Fruit fly (Drosophila melanogaster) whole organism, embryonic: ENCODE results near the gene CG32280.

ENCODE experiments used
- B-H1 ChIP-seq: fragments of 200-800 bp; sonication (Bioruptor generic); IDR thresholded peaks from 3 replicates; pipeline ENCODE4 v1.3.6; 2022; ENCODE audit warnings: missing biosample characterization, missing genetic modification characterization
- CG10366 ChIP-seq: fragments of 200-800 bp; sonication (Bioruptor generic); IDR thresholded peaks from 2 replicates; pipeline ENCODE4 v1.3.6; 2022; ENCODE audit warnings: missing biosample characterization, missing genetic modification characterization
- CG11085 ChIP-seq: fragments of 200-800 bp; sonication (Bioruptor generic); IDR thresholded peaks from 2 replicates; pipeline ENCODE4 v1.3.6; 2022; ENCODE audit warnings: missing biosample characterization, missing genetic modification characterization
- CG11398 ChIP-seq: fragments of 200-800 bp; sonication (Bioruptor generic); optimal IDR thresholded peaks from 2 replicates; lab custom pipeline; 2016; ENCODE audit warnings: missing biosample characterization, missing genetic modification characterization
- CG12219 ChIP-seq: fragments of 200-800 bp; sonication (Bioruptor generic); optimal IDR thresholded peaks from 3 replicates; lab custom pipeline; 2018; ENCODE audit warnings: missing biosample characterization, mild to moderate bottlenecking, missing genetic modification characterization
- CG17186 ChIP-seq: fragments of 200-800 bp; sonication (Bioruptor generic); optimal IDR thresholded peaks from 3 replicates; lab custom pipeline; 2017; ENCODE audit warnings: missing biosample characterization, missing genetic modification reagents, missing genetic modification characterization
- CG2678 ChIP-seq: fragments of 200-800 bp; sonication (Bioruptor generic); optimal IDR thresholded peaks from 3 replicates; lab custom pipeline; 2019; ENCODE audit warnings: missing biosample characterization, mild to moderate bottlenecking, missing genetic modification characterization, moderate library complexity
- CG31224 ChIP-seq: fragments of 200-800 bp; sonication (Bioruptor generic); IDR thresholded peaks from 2 replicates; pipeline ENCODE4 v1.3.6; 2022; ENCODE audit warnings: missing biosample characterization, missing genetic modification characterization
- CG31388 ChIP-seq: fragments of 200-800 bp; sonication (Bioruptor generic); optimal IDR thresholded peaks from 2 replicates; lab custom pipeline; 2016; ENCODE audit warnings: missing biosample characterization, missing genetic modification characterization
- CG4328 ChIP-seq: fragments of 200-800 bp; sonication (Bioruptor generic); optimal IDR thresholded peaks from 3 replicates; lab custom pipeline; 2017; ENCODE audit warnings: missing biosample characterization, missing genetic modification reagents, missing genetic modification characterization
- CG6689 ChIP-seq: fragments of 200-800 bp; sonication (Bioruptor generic); IDR thresholded peaks from 2 replicates; pipeline ENCODE4 v1.3.6; 2022; ENCODE audit warnings: missing biosample characterization, missing genetic modification characterization
- CG6854 ChIP-seq: fragments of 200-800 bp; sonication (Bioruptor generic); optimal IDR thresholded peaks from 3 replicates; lab custom pipeline; 2017; ENCODE audit warnings: missing biosample characterization, mild to moderate bottlenecking, missing genetic modification characterization
- CG7271 ChIP-seq: fragments of 200-800 bp; sonication (Bioruptor generic); optimal IDR thresholded peaks from 2 replicates; lab custom pipeline; 2018; ENCODE audit warnings: missing biosample characterization, mild to moderate bottlenecking, missing genetic modification characterization, moderate library complexity
- CG7372 ChIP-seq: fragments of 200-800 bp; sonication (Bioruptor generic); IDR thresholded peaks from 2 replicates; pipeline ENCODE4 v1.3.6; 2022; ENCODE audit warnings: missing biosample characterization, missing genetic modification characterization
- CG7556 ChIP-seq: fragments of 200-800 bp; sonication (Bioruptor generic); optimal IDR thresholded peaks from 2 replicates; lab custom pipeline; 2017; ENCODE audit warnings: missing biosample characterization, mild to moderate bottlenecking, missing genetic modification characterization
- CG7786 ChIP-seq: fragments of 200-800 bp; sonication (Bioruptor generic); optimal IDR thresholded peaks from 2 replicates; lab custom pipeline; 2016; ENCODE audit warnings: missing biosample characterization, missing genetic modification characterization
- CG8944 ChIP-seq: fragments of 200-800 bp; sonication (Bioruptor generic); optimal IDR thresholded peaks from 3 replicates; lab custom pipeline; 2016; ENCODE audit warnings: missing biosample characterization, missing genetic modification characterization
- Dfd ChIP-seq, 2 experiments: fragments of >200 bp; optimal IDR thresholded peaks; 2 replicates each; lab custom pipeline; 2017; ENCODE audit warnings: missing biosample characterization in 2 of 2, missing genetic modification characterization in 2 of 2
- Doc3 ChIP-seq: fragments of 200-800 bp; sonication (Bioruptor generic); IDR thresholded peaks from 3 replicates; pipeline ENCODE4 v1.3.6; 2022; ENCODE audit warnings: missing biosample characterization, missing genetic modification characterization; ENCODE audit not compliant: partially characterized antibody
- HLH4C ChIP-seq: fragments of 200-800 bp; sonication (Bioruptor generic); IDR thresholded peaks from 3 replicates; pipeline ENCODE4 v1.3.6; 2022; ENCODE audit warnings: missing biosample characterization, missing genetic modification characterization; ENCODE audit not compliant: partially characterized antibody
- Hsf ChIP-seq: fragments of 200-800 bp; sonication (Bioruptor generic); optimal IDR thresholded peaks from 3 replicates; lab custom pipeline; 2016; ENCODE audit warnings: missing biosample characterization, missing genetic modification characterization
- Kr ChIP-seq: fragments of 200-800 bp; sonication (Bioruptor generic); optimal IDR thresholded peaks from 2 replicates; lab custom pipeline; 2017; ENCODE audit warnings: missing biosample characterization, mild to moderate bottlenecking, missing genetic modification characterization
- Mrtf ChIP-seq: fragments of 200-800 bp; sonication (Bioruptor generic); IDR thresholded peaks from 3 replicates; pipeline ENCODE4 v1.3.6; 2022; ENCODE audit warnings: missing biosample characterization, missing genetic modification characterization
- NfI ChIP-seq: fragments of 200-800 bp; sonication (Bioruptor generic); optimal IDR thresholded peaks from 3 replicates; lab custom pipeline; 2018; ENCODE audit warnings: missing biosample characterization, mild to moderate bottlenecking, missing genetic modification characterization, moderate library complexity
- Poxn ChIP-seq: fragments of 200-800 bp; sonication (Bioruptor generic); IDR thresholded peaks from 2 replicates; pipeline ENCODE4 v1.3.6; 2022; ENCODE audit warnings: missing biosample characterization, missing genetic modification characterization
- Ssrp ChIP-seq: fragments of 200-800 bp; sonication (Bioruptor generic); optimal IDR thresholded peaks from 2 replicates; lab custom pipeline; 2018; ENCODE audit warnings: missing biosample characterization, mild to moderate bottlenecking, missing genetic modification characterization, moderate library complexity
- Tbp ChIP-seq: fragments of >200 bp; optimal IDR thresholded peaks from 2 replicates; lab custom pipeline; 2018; ENCODE audit warnings: missing biosample characterization, missing genetic modification characterization
- Vsx1 ChIP-seq: fragments of 200-800 bp; sonication (Bioruptor generic); optimal IDR thresholded peaks from 2 replicates; lab custom pipeline; 2017; ENCODE audit warnings: missing biosample characterization, mild to moderate bottlenecking, missing genetic modification characterization, missing genetic modification reagents
- ara ChIP-seq: fragments of 200-800 bp; sonication (Bioruptor generic); IDR thresholded peaks from 2 replicates; pipeline ENCODE4 v1.3.6; 2022; ENCODE audit warnings: missing biosample characterization, missing genetic modification characterization
- croc ChIP-seq: fragments of 200-800 bp; sonication (Bioruptor generic); conservative IDR thresholded peaks from 3 replicates; pipeline ENCODE4 v1.3.6; 2022; ENCODE audit warnings: missing biosample characterization, missing genetic modification characterization
- danr ChIP-seq: fragments of 200-800 bp; sonication (Bioruptor generic); IDR thresholded peaks from 2 replicates; pipeline ENCODE4 v1.3.6; 2022; ENCODE audit warnings: missing biosample characterization, missing genetic modification characterization
- dm ChIP-seq: fragments of 200-800 bp; sonication (Bioruptor generic); optimal IDR thresholded peaks from 3 replicates; lab custom pipeline; 2016; ENCODE audit warnings: missing biosample characterization, missing genetic modification characterization
- dmrt11E ChIP-seq: fragments of 200-800 bp; sonication (Bioruptor generic); optimal IDR thresholded peaks from 3 replicates; lab custom pipeline; 2018; ENCODE audit warnings: missing biosample characterization, mild to moderate bottlenecking, missing genetic modification characterization, moderate library complexity
- dysf ChIP-seq: fragments of 200-800 bp; sonication (Bioruptor generic); IDR thresholded peaks from 3 replicates; pipeline ENCODE4 v1.3.6; 2022; ENCODE audit warnings: missing biosample characterization, missing genetic modification characterization
- fru ChIP-seq: fragments of >200 bp; optimal IDR thresholded peaks from 2 replicates; lab custom pipeline; 2017
- gfzf ChIP-seq: fragments of 200-800 bp; sonication (Bioruptor generic); optimal IDR thresholded peaks from 2 replicates; lab custom pipeline; 2016; ENCODE audit warnings: missing biosample characterization, mild to moderate bottlenecking, missing genetic modification characterization, moderate library complexity
- grn ChIP-seq: fragments of 200-800 bp; sonication (Bioruptor generic); optimal IDR thresholded peaks from 3 replicates; lab custom pipeline; 2017; ENCODE audit warnings: missing biosample characterization, missing genetic modification characterization
- jumu ChIP-seq: fragments of 200-800 bp; sonication (Bioruptor generic); optimal IDR thresholded peaks from 3 replicates; lab custom pipeline; 2016; ENCODE audit warnings: missing biosample characterization, missing genetic modification characterization
- lov ChIP-seq, 2 experiments: fragments of 200-800 bp in 1 of 2; fragments of >200 bp in 1 of 2; sonication (Bioruptor generic) in 1 of 2; IDR thresholded peaks in 1 of 2; optimal IDR thresholded peaks in 1 of 2; 2 replicates in 1 of 2; 3 replicates in 1 of 2; pipeline versions ENCODE4 v1.3.6 to Lab custom; 2017 to 2022; ENCODE audit warnings: missing biosample characterization in 1 of 2, missing genetic modification characterization in 1 of 2
- odd ChIP-seq: fragments of 200-800 bp; sonication (Bioruptor generic); optimal IDR thresholded peaks from 2 replicates; lab custom pipeline; 2017; ENCODE audit warnings: missing biosample characterization, mild to moderate bottlenecking, missing genetic modification characterization
- peb ChIP-seq: fragments of 200-800 bp; sonication (Bioruptor generic); IDR thresholded peaks from 2 replicates; pipeline ENCODE4 v1.3.6; 2022; ENCODE audit warnings: missing biosample characterization, missing genetic modification characterization
- prd ChIP-seq, 3 experiments: fragments of >200 bp in 2 of 3; fragments of 200-800 bp in 1 of 3; sonication (Bioruptor generic) in 1 of 3; optimal IDR thresholded peaks in 2 of 3; IDR thresholded peaks in 1 of 3; 2 replicates in 2 of 3; 3 replicates in 1 of 3; pipeline versions ENCODE4 v1.3.6 to Lab custom; 2017 to 2022; ENCODE audit warnings: missing biosample characterization in 1 of 3, missing genetic modification characterization in 1 of 3
- schlank ChIP-seq: fragments of 200-800 bp; sonication (Bioruptor generic); optimal IDR thresholded peaks from 2 replicates; lab custom pipeline; 2018; ENCODE audit warnings: missing biosample characterization, mild to moderate bottlenecking, missing genetic modification characterization
- seq ChIP-seq: fragments of 200-800 bp; sonication (Bioruptor generic); IDR thresholded peaks from 2 replicates; pipeline ENCODE4 v1.3.6; 2022; ENCODE audit warnings: missing biosample characterization, missing genetic modification characterization
- slou ChIP-seq: fragments of 200-800 bp; sonication (Bioruptor generic); optimal IDR thresholded peaks from 3 replicates; lab custom pipeline; 2016; ENCODE audit warnings: missing biosample characterization, missing genetic modification characterization
- sr ChIP-seq: fragments of 200-800 bp; sonication (Bioruptor generic); IDR thresholded peaks from 3 replicates; pipeline ENCODE4 v1.3.6; 2022; ENCODE audit warnings: missing biosample characterization, missing genetic modification characterization
- stwl ChIP-seq: fragments of 200-800 bp; sonication (Bioruptor generic); optimal IDR thresholded peaks from 3 replicates; lab custom pipeline; 2018; ENCODE audit warnings: missing biosample characterization, mild to moderate bottlenecking, missing genetic modification characterization, moderate library complexity
- tap ChIP-seq: fragments of 200-800 bp; optimal IDR thresholded peaks from 3 replicates; lab custom pipeline; 2019; ENCODE audit warnings: missing biosample characterization, mild to moderate bottlenecking, missing genetic modification characterization, moderate library complexity
- tin ChIP-seq: fragments of 200-800 bp; sonication (Bioruptor generic); optimal IDR thresholded peaks from 3 replicates; lab custom pipeline; 2016; ENCODE audit warnings: missing biosample characterization, missing genetic modification characterization
- wek ChIP-seq: fragments of 200-800 bp; sonication (Bioruptor generic); optimal IDR thresholded peaks from 3 replicates; lab custom pipeline; 2018; ENCODE audit warnings: missing biosample characterization, mild to moderate bottlenecking, missing genetic modification characterization, moderate library complexity
- z ChIP-seq: fragments of 200-800 bp; sonication (Bioruptor generic); IDR thresholded peaks from 3 replicates; pipeline ENCODE4 v1.3.6; 2022; ENCODE audit warnings: missing biosample characterization, missing genetic modification characterization

The CG32280 gene

dm6 chr3L:3192912-3193311, 27.9 kb downstream of the CG32280 start, which contains the start of gene Hsp83 (continued):
- TF ChIP-seq z (peak; percentile 73), peb (0 out of 2 replicates have a peak, but pooled peaks have one; percentile 62), CG10366 (GFP tag; lab: Robert Waterston, UW) (peak; percentile 85), wek (GFP tag; lab: Kevin White, UChicago) (peak; percentile 97), Ssrp (tag; lab: Kevin White, UChicago) (peak; percentile 58), CG7556 (GFP tag; lab: Kevin White, UChicago) (peak; percentile 88), tap (peak; percentile 92), grn (GFP tag; lab: Kevin White, UChicago) (peak; percentile 81), HLH4C (GFP tag; lab: Robert Waterston, UW) (no peak), danr (GFP tag; lab: Robert Waterston, UW) (peak; percentile 63), gfzf (GFP tag; lab: Kevin White, UChicago) (peak; percentile 23), fru (lab: Kevin White, UChicago) (no peak), CG12219 (GFP tag; lab: Kevin White, UChicago) (peak; percentile 97), seq (GFP tag; lab: Robert Waterston, UW) (peak; percentile 92), slou (GFP tag; lab: Kevin White, UChicago) (peak; percentile 81), CG6689 (GFP tag; lab: Robert Waterston, UW) (peak; percentile 81), tin (GFP tag; lab: Kevin White, UChicago) (peak; percentile 88), prd (optimal IDR thresholded peaks at IDR 0.05; lab: Kevin White, UChicago) (no peak), prd (GFP tag; IDR thresholded peaks at IDR 0.05; lab: Robert Waterston, UW) (peak; percentile 71), CG11398 (peak; percentile 95), CG31224 (GFP tag; lab: Robert Waterston, UW) (peak; percentile 74), dmrt11E (tag; lab: Kevin White, UChicago) (peak; percentile 81), CG7372 (peak; percentile 85), CG7271 (tag; lab: Kevin White, UChicago) (peak; percentile 97), lov (optimal IDR thresholded peaks at IDR 0.05; lab: Kevin White, UChicago) (no peak), lov (GFP tag; IDR thresholded peaks at IDR 0.05; lab: Robert Waterston, UW) (peak; percentile 98), NfI (GFP tag; lab: Kevin White, UChicago) (peak; percentile 98), Dfd (GFP tag; optimal IDR thresholded peaks at IDR 0.05; lab: Kevin White, UChicago) (no peak), CG31388 (peak; percentile 58), Vsx1 (GFP tag; lab: Kevin White, UChicago) (peak; percentile 97), odd (peak; percentile 99), jumu (GFP tag; lab: Kevin White, UChicago) (peak; percentile 88), Hsf (GFP tag; lab: Kevin White, UChicago) (peak; percentile 99), CG4328 (GFP tag; lab: Kevin White, UChicago) (peak; percentile 99), ara (GFP tag; lab: Robert Waterston, UW) (peak; percentile 89), Kr (GFP tag; lab: Kevin White, UChicago) (peak; percentile 94), sr (peak; percentile 96), B-H1 (GFP tag; lab: Robert Waterston, UW) (peak; percentile 82; the same call in 2 of the 3 replicates), croc (GFP tag; lab: Robert Waterston, UW) (peak; percentile 46), Doc3 (no peak), CG7786 (GFP tag; lab: Kevin White, UChicago) (peak; percentile 89), dm (peak; percentile 94), Tbp (GFP tag; lab: Kevin White, UChicago) (no peak), schlank (tag; lab: Kevin White, UChicago) (peak; percentile 99), Mrtf (peak; percentile 78; the same call in 2 of the 3 replicates), stwl (tag; lab: Kevin White, UChicago) (peak; percentile 85), CG6854 (GFP tag; lab: Kevin White, UChicago) (peak; percentile 99), CG11085 (GFP tag; lab: Robert Waterston, UW) (peak; percentile 87), CG2678 (tag; lab: Kevin White, UChicago) (peak; percentile 91), CG8944 (GFP tag; lab: Kevin White, UChicago) (peak; percentile 69), Poxn (GFP tag; lab: Robert Waterston, UW) (peak; percentile 40; the same call in 1 of the 2 replicates), CG17186 (GFP tag; lab: Kevin White, UChicago) (peak; percentile 96), dysf (GFP tag; lab: Robert Waterston, UW) (peak; percentile 89)
